Fruit fly (Drosophila melanogaster): ENCODE measurements around the gene Tsen34.
A peak's percentile ranks its signal among the peaks of the same experiment; 100 is the strongest.

Gene Tsen34

DNA sequence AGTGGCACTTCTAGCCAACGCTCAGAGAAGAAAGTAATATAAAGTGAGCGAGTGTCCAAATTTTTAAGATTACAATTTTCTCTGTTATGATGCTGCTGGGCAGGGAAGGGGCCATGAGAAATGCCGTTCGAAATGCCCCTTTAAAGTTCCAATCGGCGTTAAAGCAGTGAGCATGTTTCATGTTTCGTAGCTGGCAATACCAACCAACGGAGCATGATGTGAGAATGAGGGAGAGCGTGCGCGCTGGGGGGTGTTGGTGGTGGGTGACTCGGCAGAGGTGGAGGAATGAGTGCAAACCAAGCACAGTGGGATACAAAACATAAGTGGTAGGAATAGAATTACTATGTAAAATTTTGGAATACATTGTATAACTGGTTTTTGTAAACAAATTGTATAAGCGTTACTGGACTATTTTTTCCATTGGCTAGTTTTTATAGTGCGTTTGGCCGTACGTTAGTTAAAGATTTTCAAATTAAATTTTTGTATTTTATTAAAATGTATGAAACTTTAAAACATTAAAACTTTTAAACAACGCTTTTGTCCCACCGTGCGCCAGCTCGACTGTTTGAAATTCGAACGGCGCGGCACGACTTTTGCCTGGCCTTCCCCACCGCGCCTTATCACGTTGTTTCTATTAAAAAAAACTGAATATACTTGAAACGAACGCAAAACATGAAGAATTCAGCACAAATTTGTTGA lies 2.4 kb downstream of the Tsen34 start (continued):
- TF ChIP-seq Hr4 (GFP tag; optimal IDR thresholded peaks at IDR 0.05): peak; percentile 100
- peak; percentile 99 for TF ChIP-seq CG8319 (GFP tag; optimal IDR thresholded peaks at IDR 0.05)
- peak; percentile 100 for TF ChIP-seq CG34406 (GFP tag; optimal IDR thresholded peaks at IDR 0.05)
- TF ChIP-seq CG3919 (GFP tag; optimal IDR thresholded peaks at IDR 0.05): peak; percentile 100
- peak; percentile 99 for TF ChIP-seq CG6808 (GFP tag; optimal IDR thresholded peaks at IDR 0.05)
- peak; percentile 100 for TF ChIP-seq Sox14 (GFP tag; optimal IDR thresholded peaks at IDR 0.05)
- TF ChIP-seq Sox102F (GFP tag; optimal IDR thresholded peaks at IDR 0.05): peak; percentile 99
- TF ChIP-seq achi (GFP tag; optimal IDR thresholded peaks at IDR 0.05): peak; percentile 99
- peak; percentile 99 for TF ChIP-seq CG9139 (GFP tag; optimal IDR thresholded peaks at IDR 0.05)
- TF ChIP-seq vri (GFP tag; optimal IDR thresholded peaks at IDR 0.05): peak; percentile 98
- TF ChIP-seq Eip93F (GFP tag; optimal IDR thresholded peaks at IDR 0.05): peak; percentile 99
- peak; percentile 99 for TF ChIP-seq CG31627 (GFP tag; optimal IDR thresholded peaks at IDR 0.05)
- TF ChIP-seq OdsH (GFP tag; optimal IDR thresholded peaks at IDR 0.05): peak; percentile 100
- peak; percentile 100 for TF ChIP-seq CG32006 (GFP tag; optimal IDR thresholded peaks at IDR 0.05)
- TF ChIP-seq Hr39 (GFP tag; optimal IDR thresholded peaks at IDR 0.05): peak; percentile 99
- TF ChIP-seq CG6792 (GFP tag; optimal IDR thresholded peaks at IDR 0.05): peak; percentile 99
- peak; percentile 98 to 100 for TF ChIP-seq salr (GFP tag; optimal IDR thresholded peaks at IDR 0.05)
- TF ChIP-seq Met (GFP tag; optimal IDR thresholded peaks at IDR 0.05): peak; percentile 99
- TF ChIP-seq CG11762 (GFP tag; optimal IDR thresholded peaks at IDR 0.05; ENCODE audit: insufficient read depth): peak; percentile 100
- peak; percentile 100 for TF ChIP-seq dac (GFP tag; optimal IDR thresholded peaks at IDR 0.05)
- TF ChIP-seq CG15336 (GFP tag; IDR thresholded peaks at IDR 0.05): peak; percentile 100
- peak; percentile 99 for TF ChIP-seq lz (GFP tag; optimal IDR thresholded peaks at IDR 0.05)
- TF ChIP-seq CG11902 (GFP tag; optimal IDR thresholded peaks at IDR 0.05): peak; percentile 99
- TF ChIP-seq svp (GFP tag): peak; percentile 100
- peak; percentile 100 for TF ChIP-seq CG10631 (GFP tag; optimal IDR thresholded peaks at IDR 0.05)

DNA sequence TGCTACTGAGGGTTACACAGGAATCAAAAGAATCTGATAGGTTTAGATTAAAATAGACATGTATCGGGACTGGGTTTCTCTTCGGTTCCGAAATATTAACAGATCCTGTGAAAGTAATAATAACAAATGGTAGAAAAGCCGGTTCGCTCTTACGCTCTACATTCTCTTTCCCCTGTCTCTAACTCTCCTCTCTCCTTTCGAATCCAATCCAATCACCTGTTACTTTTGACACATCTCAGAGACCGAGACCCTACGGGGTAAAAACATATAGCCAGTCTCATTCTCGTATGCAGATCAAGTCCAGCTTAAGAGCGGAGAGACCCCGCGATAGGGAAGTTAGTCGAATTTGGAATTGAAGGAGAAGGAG lies 2.9 kb downstream of the Tsen34 start:
- no peak for TF ChIP-seq fd85E (GFP tag; optimal IDR thresholded peaks at IDR 0.05)
- TF ChIP-seq dac (GFP tag; optimal IDR thresholded peaks at IDR 0.05): no peak
- TF ChIP-seq CG3032 (tag; optimal IDR thresholded peaks at IDR 0.05): no peak
- TF ChIP-seq pdm3 (GFP tag; optimal IDR thresholded peaks at IDR 0.05): no peak
- TF ChIP-seq net (GFP tag; optimal IDR thresholded peaks at IDR 0.05): no peak
- no peak for TF ChIP-seq Hr4 (GFP tag; optimal IDR thresholded peaks at IDR 0.05)
- TF ChIP-seq CG11294 (GFP tag; IDR thresholded peaks at IDR 0.05): no peak
- TF ChIP-seq lz (GFP tag; optimal IDR thresholded peaks at IDR 0.05): no peak
- no peak for TF ChIP-seq Ets21C (GFP tag; optimal IDR thresholded peaks at IDR 0.05)
- TF ChIP-seq eg (GFP tag; IDR thresholded peaks at IDR 0.05): no peak
- TF ChIP-seq CG8632 (GFP tag; optimal IDR thresholded peaks at IDR 0.05): no peak
- TF ChIP-seq CG31627 (GFP tag; optimal IDR thresholded peaks at IDR 0.05): no peak
- no peak for TF ChIP-seq svp (GFP tag)
- no peak for TF ChIP-seq cyc (GFP tag; optimal IDR thresholded peaks at IDR 0.05)
- TF ChIP-seq dsx (GFP tag; optimal IDR thresholded peaks at IDR 0.05; ENCODE audit: poor library complexity, severe bottlenecking): no peak
- TF ChIP-seq ss (GFP tag; optimal IDR thresholded peaks at IDR 0.05): no peak
- no peak for TF ChIP-seq CG10669 (GFP tag; optimal IDR thresholded peaks at IDR 0.05)
